Fruit fly (Drosophila melanogaster) whole organism, embryonic: ENCODE data around the gene CBP.

Experiments used
- Abd-B ChIP-seq: fragments of 200-800 bp; sonication (Bioruptor generic); optimal IDR thresholded peaks from 2 replicates; lab custom pipeline; 2018; ENCODE audit warnings: missing biosample characterization, mild to moderate bottlenecking, missing genetic modification characterization, moderate library complexity
- Ada2b ChIP-seq: fragments of 200-800 bp; sonication (Bioruptor generic); IDR thresholded peaks from 2 replicates; pipeline ENCODE4 v1.3.6; 2022; ENCODE audit warnings: missing biosample characterization, missing genetic modification characterization
- Bteb2 ChIP-seq: fragments of 200-800 bp; sonication (Bioruptor generic); optimal IDR thresholded peaks from 2 replicates; lab custom pipeline; 2016; ENCODE audit warnings: missing biosample characterization, missing genetic modification characterization
- CG1024 ChIP-seq: fragments of 200-800 bp; sonication (Bioruptor generic); IDR thresholded peaks from 2 replicates; pipeline ENCODE4 v1.3.6; 2022; ENCODE audit warnings: missing biosample characterization, missing genetic modification characterization
- CG10979 ChIP-seq: fragments of 200-800 bp; sonication (Bioruptor generic); optimal IDR thresholded peaks from 2 replicates; lab custom pipeline; 2018; ENCODE audit warnings: missing biosample characterization, mild to moderate bottlenecking, missing genetic modification characterization, moderate library complexity
- CG11560 ChIP-seq: fragments of 200-800 bp; sonication (Bioruptor generic); IDR thresholded peaks from 3 replicates; pipeline ENCODE4 v1.3.6; 2022; ENCODE audit warnings: missing biosample characterization, missing genetic modification characterization
- CG11695 ChIP-seq: fragments of 200-800 bp; sonication (Bioruptor generic); IDR thresholded peaks from 3 replicates; pipeline ENCODE4 v1.3.6; 2022; ENCODE audit warnings: missing biosample characterization, missing genetic modification characterization
- CG12219 ChIP-seq: fragments of 200-800 bp; sonication (Bioruptor generic); optimal IDR thresholded peaks from 3 replicates; lab custom pipeline; 2018; ENCODE audit warnings: missing biosample characterization, mild to moderate bottlenecking, missing genetic modification characterization
- CG12391 ChIP-seq: fragments of 200-800 bp; sonication (Bioruptor generic); optimal IDR thresholded peaks from 3 replicates; lab custom pipeline; 2018; ENCODE audit warnings: missing biosample characterization, mild to moderate bottlenecking, missing genetic modification characterization, moderate library complexity
- CG13296 ChIP-seq: fragments of 200-800 bp; sonication (Bioruptor generic); optimal IDR thresholded peaks from 3 replicates; lab custom pipeline; 2018; ENCODE audit warnings: missing biosample characterization, mild to moderate bottlenecking, missing genetic modification characterization
- CG15696 ChIP-seq: fragments of 200-800 bp; sonication (Bioruptor generic); optimal IDR thresholded peaks from 2 replicates; lab custom pipeline; 2019; ENCODE audit warnings: missing biosample characterization, mild to moderate bottlenecking, missing genetic modification characterization, moderate library complexity
- CG1602 ChIP-seq: fragments of 200-800 bp; sonication (Bioruptor generic); optimal IDR thresholded peaks from 3 replicates; lab custom pipeline; 2016; ENCODE audit warnings: missing biosample characterization, missing genetic modification characterization
- CG17612 ChIP-seq: fragments of 200-800 bp; sonication (Bioruptor generic); IDR thresholded peaks from 2 replicates; pipeline ENCODE4 v1.3.6; 2022; ENCODE audit warnings: missing biosample characterization, missing genetic modification characterization
- CG17829 ChIP-seq: fragments of 200-800 bp; optimal IDR thresholded peaks from 2 replicates; lab custom pipeline; 2019; ENCODE audit warnings: missing biosample characterization, mild to moderate bottlenecking, missing genetic modification characterization, moderate library complexity
- CG18619 ChIP-seq: fragments of 200-800 bp; sonication (Bioruptor generic); optimal IDR thresholded peaks from 3 replicates; lab custom pipeline; 2017; ENCODE audit warnings: missing biosample characterization, mild to moderate bottlenecking, missing genetic modification characterization
- CG2116 ChIP-seq: fragments of 200-800 bp; sonication (Bioruptor generic); optimal IDR thresholded peaks from 3 replicates; lab custom pipeline; 2018; ENCODE audit warnings: missing biosample characterization, mild to moderate bottlenecking, missing genetic modification characterization
- CG31224 ChIP-seq: fragments of 200-800 bp; sonication (Bioruptor generic); IDR thresholded peaks from 2 replicates; pipeline ENCODE4 v1.3.6; 2022; ENCODE audit warnings: missing biosample characterization, missing genetic modification characterization
- CG31388 ChIP-seq: fragments of 200-800 bp; sonication (Bioruptor generic); optimal IDR thresholded peaks from 2 replicates; lab custom pipeline; 2016; ENCODE audit warnings: missing biosample characterization, missing genetic modification characterization
- CG34422 ChIP-seq: fragments of 200-800 bp; sonication (Bioruptor generic); IDR thresholded peaks from 3 replicates; pipeline ENCODE4 v1.3.6; 2022; ENCODE audit warnings: missing biosample characterization, missing genetic modification characterization
- CG3838 ChIP-seq: fragments of 200-800 bp; sonication (Bioruptor generic); optimal IDR thresholded peaks from 3 replicates; lab custom pipeline; 2016; ENCODE audit warnings: missing biosample characterization, missing genetic modification characterization
- CG7963 ChIP-seq: fragments of 200-800 bp; sonication (Bioruptor generic); IDR thresholded peaks from 3 replicates; pipeline ENCODE4 v1.3.6; 2022; ENCODE audit warnings: missing biosample characterization, missing genetic modification characterization; ENCODE audit not compliant: partially characterized antibody
- CG8359 ChIP-seq: fragments of 200-800 bp; sonication (Bioruptor generic); optimal IDR thresholded peaks from 2 replicates; lab custom pipeline; 2017; ENCODE audit warnings: missing biosample characterization, mild to moderate bottlenecking, missing genetic modification characterization, borderline replicate concordance
- CG9215 ChIP-seq: fragments of 200-800 bp; sonication (Bioruptor generic); IDR thresholded peaks from 2 replicates; pipeline ENCODE4 v1.3.6; 2022; ENCODE audit warnings: missing biosample characterization, missing genetic modification characterization
- CG9876 ChIP-seq: fragments of 200-800 bp; sonication (Bioruptor generic); optimal IDR thresholded peaks from 2 replicates; lab custom pipeline; 2016; ENCODE audit warnings: missing biosample characterization, missing genetic modification characterization
- D19B ChIP-seq: fragments of 200-800 bp; sonication (Bioruptor generic); optimal IDR thresholded peaks from 2 replicates; lab custom pipeline; 2017; ENCODE audit warnings: missing biosample characterization, mild to moderate bottlenecking, missing genetic modification characterization
- Ets97D ChIP-seq: fragments of 200-800 bp; sonication (Bioruptor generic); optimal IDR thresholded peaks from 3 replicates; lab custom pipeline; 2016; ENCODE audit warnings: missing biosample characterization, missing genetic modification characterization
- HLH3B ChIP-seq: fragments of 200-800 bp; sonication (Bioruptor generic); IDR thresholded peaks from 2 replicates; pipeline ENCODE4 v1.3.6; 2022; ENCODE audit warnings: missing biosample characterization, missing genetic modification characterization
- Jarid2 ChIP-seq: fragments of 200-800 bp; sonication (Bioruptor generic); optimal IDR thresholded peaks from 3 replicates; lab custom pipeline; 2017; ENCODE audit warnings: mild to moderate bottlenecking, missing biosample characterization, missing genetic modification reagents, missing genetic modification characterization
- Meics ChIP-seq: fragments of 200-800 bp; sonication (Bioruptor generic); optimal IDR thresholded peaks from 2 replicates; lab custom pipeline; 2017; ENCODE audit warnings: missing biosample characterization, mild to moderate bottlenecking, missing genetic modification characterization
- Mrtf ChIP-seq: fragments of 200-800 bp; sonication (Bioruptor generic); IDR thresholded peaks from 3 replicates; pipeline ENCODE4 v1.3.6; 2022; ENCODE audit warnings: missing biosample characterization, missing genetic modification characterization
- Nf-YA ChIP-seq: fragments of 200-800 bp; sonication (Bioruptor generic); IDR thresholded peaks from 2 replicates; pipeline ENCODE4 v1.3.6; 2022; ENCODE audit warnings: missing biosample characterization, missing genetic modification characterization
- Sin3A ChIP-seq: fragments of >200 bp; optimal IDR thresholded peaks from 2 replicates; lab custom pipeline; 2018
- TFAM ChIP-seq: fragments of 200-800 bp; sonication (Bioruptor generic); optimal IDR thresholded peaks from 2 replicates; lab custom pipeline; 2017; ENCODE audit warnings: missing biosample characterization, missing genetic modification characterization, inconsistent platforms
- YL-1 ChIP-seq: fragments of 200-800 bp; sonication (Bioruptor generic); optimal IDR thresholded peaks from 3 replicates; lab custom pipeline; 2017; ENCODE audit warnings: missing biosample characterization, mild to moderate bottlenecking, missing genetic modification characterization
- bigmax ChIP-seq: fragments of 200-800 bp; sonication (Bioruptor generic); optimal IDR thresholded peaks from 2 replicates; lab custom pipeline; 2018; ENCODE audit warnings: missing biosample characterization, mild to moderate bottlenecking, missing genetic modification characterization
- bsh ChIP-seq, 2 experiments: fragments of 200-800 bp; sonication (Bioruptor generic); optimal IDR thresholded peaks; 2 replicates each; lab custom pipeline; 2017 to 2018; ENCODE audit warnings: mild to moderate bottlenecking in 2 of 2, missing biosample characterization in 2 of 2, missing genetic modification characterization in 2 of 2, moderate library complexity in 1 of 2
- crc ChIP-seq: fragments of 200-800 bp; sonication (Bioruptor generic); optimal IDR thresholded peaks from 2 replicates; lab custom pipeline; 2016; ENCODE audit warnings: missing biosample characterization, missing genetic modification characterization
- croc ChIP-seq: fragments of 200-800 bp; sonication (Bioruptor generic); conservative IDR thresholded peaks from 3 replicates; pipeline ENCODE4 v1.3.6; 2022; ENCODE audit warnings: missing biosample characterization, missing genetic modification characterization
- dmrt11E ChIP-seq: fragments of 200-800 bp; sonication (Bioruptor generic); optimal IDR thresholded peaks from 3 replicates; lab custom pipeline; 2018; ENCODE audit warnings: missing biosample characterization, mild to moderate bottlenecking, missing genetic modification characterization, moderate library complexity
- fd96Cb ChIP-seq: fragments of 200-800 bp; sonication (Bioruptor generic); optimal IDR thresholded peaks from 2 replicates; lab custom pipeline; 2018; ENCODE audit warnings: missing biosample characterization, mild to moderate bottlenecking, missing genetic modification characterization, moderate library complexity
- h ChIP-seq: fragments of >200 bp; optimal IDR thresholded peaks from 2 replicates; lab custom pipeline; 2017
- lab ChIP-seq: fragments of 200-800 bp; sonication (Bioruptor generic); optimal IDR thresholded peaks from 3 replicates; lab custom pipeline; 2017; ENCODE audit warnings: missing biosample characterization, missing genetic modification characterization, mild to moderate bottlenecking, moderate library complexity, missing genetic modification reagents
- lbe ChIP-seq: fragments of 200-800 bp; sonication (Bioruptor generic); optimal IDR thresholded peaks from 2 replicates; lab custom pipeline; 2016; ENCODE audit warnings: missing biosample characterization, mild to moderate bottlenecking, missing genetic modification characterization
- org-1 ChIP-seq: fragments of 200-800 bp; sonication (Bioruptor generic); optimal IDR thresholded peaks from 2 replicates; lab custom pipeline; 2017; ENCODE audit warnings: missing biosample characterization, missing genetic modification characterization
- prd ChIP-seq, 3 experiments: fragments of >200 bp in 2 of 3; fragments of 200-800 bp in 1 of 3; sonication (Bioruptor generic) in 1 of 3; optimal IDR thresholded peaks in 2 of 3; IDR thresholded peaks in 1 of 3; 2 replicates in 2 of 3; 3 replicates in 1 of 3; pipeline versions ENCODE4 v1.3.6 to Lab custom; 2017 to 2022; ENCODE audit warnings: missing biosample characterization in 1 of 3, missing genetic modification characterization in 1 of 3
- salm ChIP-seq: fragments of 200-800 bp; sonication (Bioruptor generic); optimal IDR thresholded peaks from 2 replicates; lab custom pipeline; 2018; ENCODE audit warnings: missing biosample characterization, mild to moderate bottlenecking, missing genetic modification characterization
- tgo ChIP-seq: fragments of 200-800 bp; sonication (Bioruptor generic); IDR thresholded peaks from 3 replicates; pipeline ENCODE4 v1.3.6; 2022; ENCODE audit warnings: missing biosample characterization, missing genetic modification characterization
- tin ChIP-seq: fragments of 200-800 bp; sonication (Bioruptor generic); optimal IDR thresholded peaks from 3 replicates; lab custom pipeline; 2016; ENCODE audit warnings: missing biosample characterization, missing genetic modification characterization
- toy ChIP-seq: fragments of 200-800 bp; sonication (Bioruptor generic); IDR thresholded peaks from 2 replicates; pipeline ENCODE4 v1.3.6; 2022; ENCODE audit warnings: missing biosample characterization, missing genetic modification characterization
- wor ChIP-seq: fragments of 200-800 bp; sonication (Bioruptor generic); IDR thresholded peaks from 2 replicates; pipeline ENCODE4 v1.3.6; 2022; ENCODE audit warnings: missing biosample characterization, missing genetic modification characterization

The CBP gene

dm6 chrX:7332091-7332490 is 5.1 kb upstream of the CBP start, which contains the start of gene CG42780:
CG42780 (minus strand) TSS chrX:7332191.
- no peak for TF ChIP-seq CG17829 (tag; lab: Kevin White, UChicago)
- no peak for TF ChIP-seq lbe
- no peak for TF ChIP-seq Abd-B (GFP tag; lab: Kevin White, UChicago)
- no peak for TF ChIP-seq CG7963 (GFP tag; lab: Robert Waterston, UW)
- no peak for TF ChIP-seq CG18619 (GFP tag; lab: Kevin White, UChicago)
- TF ChIP-seq HLH3B (GFP tag; lab: Robert Waterston, UW), result no peak
- TF ChIP-seq Bteb2 (GFP tag; lab: Kevin White, UChicago), result no peak
- no peak for TF ChIP-seq CG34422
- TF ChIP-seq CG1024 (GFP tag; lab: Robert Waterston, UW), result no peak
- TF ChIP-seq CG9215 (GFP tag; lab: Robert Waterston, UW), result no peak
- TF ChIP-seq CG9876 (GFP tag; lab: Kevin White, UChicago), result no peak
- TF ChIP-seq CG2116, result no peak
- no peak for TF ChIP-seq org-1 (GFP tag; lab: Kevin White, UChicago)
- TF ChIP-seq CG31224 (GFP tag; lab: Robert Waterston, UW), result no peak

dm6 chrX:7332493-7332892 is 4.7 kb upstream of the CBP start:
- TF ChIP-seq lab (GFP tag; lab: Kevin White, UChicago) (peak; percentile 82), CG12391 (tag; lab: Kevin White, UChicago) (peak; percentile 54), fd96Cb (peak; percentile 12), CG15696 (tag; lab: Kevin White, UChicago) (no peak), CG13296 (peak; percentile 55), TFAM (GFP tag; lab: Kevin White, UChicago) (no peak), CG12219 (peak; percentile 53), crc (GFP tag; lab: Kevin White, UChicago) (peak; percentile 60), D19B (GFP tag; lab: Kevin White, UChicago) (peak; percentile 57), CG1602 (GFP tag; lab: Kevin White, UChicago) (peak; percentile 6), Ada2b (peak; percentile 73), croc (GFP tag; lab: Robert Waterston, UW) (no peak), toy (GFP tag; lab: Robert Waterston, UW) (no peak), CG11695 (GFP tag; lab: Robert Waterston, UW) (peak; percentile 66; the same call in 1 of the 3 replicates), CG17612 (no peak), salm (tag; lab: Kevin White, UChicago) (peak; percentile 41), tin (GFP tag; lab: Kevin White, UChicago) (peak; percentile 49), Mrtf (GFP tag; lab: Robert Waterston, UW) (peak; percentile 54; the same call in 2 of the 3 replicates), Jarid2 (GFP tag; lab: Kevin White, UChicago) (no peak), bsh (GFP tag; optimal IDR thresholded peaks at IDR 0.05; lab: Kevin White, UChicago) (peak in 1 of 2 experiments; percentile 55), YL-1 (GFP tag; lab: Kevin White, UChicago) (no peak), CG8359 (GFP tag; lab: Kevin White, UChicago) (peak; percentile 14), dmrt11E (tag; lab: Kevin White, UChicago) (peak; percentile 23), wor (GFP tag; lab: Robert Waterston, UW) (no peak), CG31388 (peak; percentile 17), bigmax (GFP tag; lab: Kevin White, UChicago) (no peak), Ets97D (GFP tag; lab: Kevin White, UChicago) (peak; percentile 21), CG34422 (peak; percentile 77), Meics (GFP tag; lab: Kevin White, UChicago) (peak; percentile 68), CG11560 (tag; lab: Robert Waterston, UW) (0 out of 3 replicates have a peak, but pooled peaks have one; percentile 25), HLH3B (GFP tag; lab: Robert Waterston, UW) (peak; percentile 38; the same call in 1 of the 2 replicates), CG10979 (peak; percentile 16), Sin3A (lab: Kevin White, UChicago) (no peak), Nf-YA (GFP tag; lab: Robert Waterston, UW) (no peak), prd (optimal IDR thresholded peaks at IDR 0.05; lab: Kevin White, UChicago) (no peak), prd (GFP tag; IDR thresholded peaks at IDR 0.05; lab: Robert Waterston, UW) (peak; percentile 70), CG3838 (GFP tag; lab: Kevin White, UChicago) (peak; percentile 7), h (lab: Kevin White, UChicago) (no peak), tgo (GFP tag; lab: Robert Waterston, UW) (peak; percentile 60; the same call in 2 of the 3 replicates)
